Worm (Caenorhabditis elegans) whole organism, L2 larva: ENCODE data around the gene fipr-8.

Experiments
- R02D3.7 ChIP-seq: fragments of 150-350 bp; optimal IDR thresholded peaks from 2 replicates; lab custom pipeline; 2014; ENCODE audit warnings: missing biosample characterization, missing genetic modification characterization
- Y55F3AM.14 ChIP-seq: fragments of 200-800 bp; sonication (Bioruptor generic); optimal IDR thresholded peaks from 2 replicates; lab custom pipeline; 2018; ENCODE audit warnings: mild to moderate bottlenecking, missing genetic modification characterization, missing compliant biosample characterization
- alr-1 ChIP-seq: fragments of 150-350 bp; optimal IDR thresholded peaks from 2 replicates; lab custom pipeline; 2014; ENCODE audit warnings: missing biosample characterization, missing genetic modification characterization
- aly-2 ChIP-seq: fragments of 150-350 bp; optimal IDR thresholded peaks from 2 replicates; lab custom pipeline; 2014; ENCODE audit warnings: missing biosample characterization, missing genetic modification characterization
- blmp-1 ChIP-seq: sonication (generic microtip); optimal IDR thresholded peaks from 2 replicates; lab custom pipeline; 2017; ENCODE audit warnings: missing genetic modification characterization, mild to moderate bottlenecking, missing compliant biosample characterization, antibody characterized with exemption, moderate library complexity; ENCODE audit not compliant: insufficient read depth
- ceh-16 ChIP-seq: fragments of 150-350 bp; optimal IDR thresholded peaks from 2 replicates; lab custom pipeline; 2014; ENCODE audit warnings: missing biosample characterization, missing genetic modification characterization
- ceh-82 ChIP-seq: fragments of 150-350 bp; optimal IDR thresholded peaks from 2 replicates; lab custom pipeline; 2014; ENCODE audit warnings: missing biosample characterization, missing genetic modification characterization
- crh-2 ChIP-seq: sonication (generic microtip); optimal IDR thresholded peaks from 2 replicates; lab custom pipeline; 2017; ENCODE audit warnings: missing biosample characterization, missing genetic modification characterization
- dmd-4 ChIP-seq: sonication (generic microtip); optimal IDR thresholded peaks from 2 replicates; lab custom pipeline; 2017; ENCODE audit warnings: missing biosample characterization, missing genetic modification characterization
- egl-27 ChIP-seq: sonication (generic microtip); optimal IDR thresholded peaks from 3 replicates; lab custom pipeline; 2017; ENCODE audit warnings: missing biosample characterization, missing genetic modification reagents, missing genetic modification characterization
- elt-1 ChIP-seq: fragments of 150-350 bp; optimal IDR thresholded peaks from 2 replicates; lab custom pipeline; 2014; ENCODE audit warnings: missing biosample characterization, missing genetic modification characterization
- fos-1 ChIP-seq: fragments of 150-350 bp; optimal IDR thresholded peaks from 2 replicates; lab custom pipeline; 2014; ENCODE audit warnings: missing biosample characterization, missing genetic modification characterization
- gmeb-1 ChIP-seq: fragments of 150-350 bp; optimal IDR thresholded peaks from 2 replicates; lab custom pipeline; 2014; ENCODE audit warnings: missing biosample characterization, missing genetic modification characterization
- lin-13 ChIP-seq: fragments of 150-350 bp; optimal IDR thresholded peaks from 2 replicates; lab custom pipeline; 2014; ENCODE audit warnings: missing biosample characterization, missing genetic modification reagents, missing genetic modification characterization
- lin-39 ChIP-seq: fragments of 150-350 bp; optimal IDR thresholded peaks from 2 replicates; lab custom pipeline; 2014; ENCODE audit warnings: missing biosample characterization, missing genetic modification reagents, missing genetic modification characterization
- lsy-2 ChIP-seq, 2 experiments: fragments of 150-350 bp in 1 of 2; sonication (generic microtip) in 1 of 2; optimal IDR thresholded peaks; 2 replicates each; lab custom pipeline; 2014 to 2017; ENCODE audit warnings: missing biosample characterization in 2 of 2, missing genetic modification characterization in 2 of 2
- mbf-1 ChIP-seq: sonication (generic microtip); optimal IDR thresholded peaks from 2 replicates; lab custom pipeline; 2017; ENCODE audit warnings: missing biosample characterization, missing genetic modification characterization
- mdl-1 ChIP-seq, 2 experiments: fragments of 150-350 bp in 1 of 2; sonication (generic microtip) in 1 of 2; optimal IDR thresholded peaks; 2 replicates each; lab custom pipeline; 2017; ENCODE audit warnings: missing biosample characterization in 2 of 2, missing genetic modification characterization in 2 of 2
- nhr-10 ChIP-seq: sonication (generic microtip); optimal IDR thresholded peaks from 2 replicates; lab custom pipeline; 2017; ENCODE audit warnings: missing biosample characterization, missing genetic modification characterization
- nhr-11 ChIP-seq: fragments of 150-350 bp; optimal IDR thresholded peaks from 2 replicates; lab custom pipeline; 2014; ENCODE audit warnings: missing biosample characterization, missing genetic modification characterization
- nhr-12 ChIP-seq: fragments of 150-350 bp; optimal IDR thresholded peaks from 2 replicates; lab custom pipeline; 2014; ENCODE audit warnings: missing biosample characterization, missing genetic modification characterization
- nhr-21 ChIP-seq: fragments of 150-350 bp; optimal IDR thresholded peaks from 2 replicates; lab custom pipeline; 2014; ENCODE audit warnings: missing biosample characterization, missing genetic modification characterization
- nhr-23 ChIP-seq: fragments of 150-350 bp; optimal IDR thresholded peaks from 2 replicates; lab custom pipeline; 2014; ENCODE audit warnings: missing biosample characterization, missing genetic modification reagents, missing genetic modification characterization
- nhr-237 ChIP-seq: fragments of 150-350 bp; optimal IDR thresholded peaks from 2 replicates; lab custom pipeline; 2014; ENCODE audit warnings: missing biosample characterization, missing genetic modification characterization
- nhr-25 ChIP-seq: fragments of 150-350 bp; sonication (generic microtip); optimal IDR thresholded peaks from 3 replicates; lab custom pipeline; 2014; ENCODE audit warnings: missing biosample characterization, missing genetic modification characterization
- nhr-77 ChIP-seq: fragments of 150-350 bp; optimal IDR thresholded peaks from 2 replicates; lab custom pipeline; 2014; ENCODE audit warnings: missing biosample characterization, missing genetic modification characterization
- peb-1 ChIP-seq: fragments of 150-350 bp; optimal IDR thresholded peaks from 2 replicates; lab custom pipeline; 2014; ENCODE audit warnings: missing biosample characterization, missing genetic modification characterization
- sem-4 ChIP-seq: fragments of 150-350 bp; optimal IDR thresholded peaks from 2 replicates; lab custom pipeline; 2014; ENCODE audit warnings: missing biosample characterization, missing genetic modification reagents, missing genetic modification characterization
- sma-9 ChIP-seq, 2 experiments: fragments of 150-350 bp in 1 of 2; sonication (generic microtip) in 1 of 2; optimal IDR thresholded peaks; 2 replicates each; lab custom pipeline; 2014 to 2016; ENCODE audit warnings: missing genetic modification characterization in 2 of 2, mild to moderate bottlenecking in 1 of 2, missing biosample characterization in 1 of 2, missing compliant biosample characterization in 1 of 2, missing genetic modification reagents in 1 of 2, moderate library complexity in 1 of 2
- snpc-4 ChIP-seq: fragments of 150-350 bp; optimal IDR thresholded peaks from 2 replicates; lab custom pipeline; 2014; ENCODE audit warnings: missing biosample characterization, missing genetic modification characterization
- unc-39 ChIP-seq: fragments of 150-350 bp; optimal IDR thresholded peaks from 2 replicates; lab custom pipeline; 2014; ENCODE audit warnings: missing biosample characterization, missing genetic modification characterization
- unc-55 ChIP-seq: fragments of 150-350 bp; sonication (generic microtip); optimal IDR thresholded peaks from 3 replicates; lab custom pipeline; 2014; ENCODE audit warnings: missing biosample characterization, missing genetic modification reagents, missing genetic modification characterization
- unc-62 ChIP-seq: fragments of 150-350 bp; optimal IDR thresholded peaks from 2 replicates; lab custom pipeline; 2014; ENCODE audit warnings: missing biosample characterization, missing genetic modification reagents, missing genetic modification characterization
- zag-1 ChIP-seq: fragments of 150-350 bp; optimal IDR thresholded peaks from 2 replicates; lab custom pipeline; 2014; ENCODE audit warnings: missing biosample characterization, missing genetic modification characterization
- ztf-11 ChIP-seq: sonication (generic microtip); optimal IDR thresholded peaks from 2 replicates; lab custom pipeline; 2017; ENCODE audit warnings: missing biosample characterization, missing genetic modification characterization
- ztf-4 ChIP-seq: fragments of 150-350 bp; optimal IDR thresholded peaks from 2 replicates; lab custom pipeline; 2014; ENCODE audit warnings: missing biosample characterization, missing genetic modification characterization

The fipr-8 gene

ce11 chrV:10280112-10280511 lies 40.4 kb upstream of the fipr-8 start:
- TF ChIP-seq unc-39 (tag; lab: Kevin White, UChicago): no peak
- no peak for TF ChIP-seq nhr-77
- no peak for TF ChIP-seq mbf-1 (tag; lab: Kevin White, UChicago)
- TF ChIP-seq sma-9 (GFP tag; optimal IDR thresholded peaks at IDR 0.05; lab: Kevin White, UChicago): peak; percentile 24
- TF ChIP-seq sma-9 (tag; optimal IDR thresholded peaks at IDR 0.05; lab: Kevin White, UChicago): no peak
- TF ChIP-seq Y55F3AM.14 (GFP tag; lab: Kevin White, UChicago): no peak
- TF ChIP-seq lsy-2 (tag; optimal IDR thresholded peaks at IDR 0.05; lab: Kevin White, UChicago): no peak
- peak; percentile 47 for TF ChIP-seq gmeb-1 (tag; lab: Kevin White, UChicago)
- no peak for TF ChIP-seq ztf-4 (tag; lab: Kevin White, UChicago)
- no peak for TF ChIP-seq alr-1 (tag; lab: Kevin White, UChicago)
- TF ChIP-seq nhr-10 (tag; lab: Kevin White, UChicago): no peak
- no peak for TF ChIP-seq ceh-16 (tag; lab: Kevin White, UChicago)
- TF ChIP-seq nhr-12: no peak
- TF ChIP-seq nhr-11 (tag; lab: Kevin White, UChicago): no peak
- TF ChIP-seq aly-2: no peak
- no peak for TF ChIP-seq unc-62 (GFP tag; lab: Kevin White, UChicago)
- no peak for TF ChIP-seq zag-1 (tag; lab: Kevin White, UChicago)
- TF ChIP-seq crh-2 (tag; lab: Kevin White, UChicago): peak; percentile 12
- TF ChIP-seq egl-27: no peak
- no peak for TF ChIP-seq ztf-11 (tag; lab: Kevin White, UChicago)
- TF ChIP-seq nhr-237 (tag; lab: Kevin White, UChicago): no peak
- peak; percentile 70 for TF ChIP-seq fos-1
- no peak for TF ChIP-seq lin-39 (tag; lab: Kevin White, UChicago)
- no peak for TF ChIP-seq elt-1 (tag; lab: Kevin White, UChicago)
- TF ChIP-seq snpc-4 (tag; lab: Kevin White, UChicago): no peak
- no peak for TF ChIP-seq nhr-21 (tag; lab: Kevin White, UChicago)
- TF ChIP-seq R02D3.7: no peak

DNA sequence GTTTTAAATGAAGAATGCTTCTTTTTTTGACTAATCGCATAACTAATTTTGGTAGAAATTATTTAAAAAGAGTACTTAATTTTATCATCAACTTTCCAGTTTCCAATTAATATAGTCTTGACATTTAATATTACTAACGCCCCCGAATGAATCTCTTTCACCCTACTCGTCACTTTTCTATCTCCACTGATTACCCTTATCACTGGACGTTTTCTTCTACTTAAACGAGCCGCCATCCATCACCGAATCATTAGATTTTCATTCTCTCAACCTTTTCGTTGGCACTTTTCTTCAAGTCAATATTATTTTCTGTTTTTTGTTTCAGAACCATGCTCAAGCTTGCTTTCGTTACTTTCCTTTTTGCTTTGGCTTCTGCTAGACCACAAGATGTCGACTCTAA lies 37.8 kb upstream of the fipr-8 start, which contains the start of gene lys-1:
TSS of gene lys-1 (plus strand) at position 326 of the 400 bp plus-strand sequence.
- no peak for TF ChIP-seq ztf-4 (tag; lab: Kevin White, UChicago)
- no peak for TF ChIP-seq blmp-1
- no peak for TF ChIP-seq peb-1 (tag; lab: Kevin White, UChicago)
- no peak for TF ChIP-seq gmeb-1 (tag; lab: Kevin White, UChicago)
- no peak for TF ChIP-seq mbf-1 (tag; lab: Kevin White, UChicago)
- TF ChIP-seq nhr-237 (tag; lab: Kevin White, UChicago): no peak
- TF ChIP-seq nhr-23: no peak
- no peak for TF ChIP-seq lin-13 (GFP tag; lab: Kevin White, UChicago)
- TF ChIP-seq lsy-2 (tag; optimal IDR thresholded peaks at IDR 0.05; lab: Kevin White, UChicago): no peak
- TF ChIP-seq sma-9 (GFP tag; optimal IDR thresholded peaks at IDR 0.05; lab: Kevin White, UChicago): peak; percentile 35
- TF ChIP-seq sma-9 (tag; optimal IDR thresholded peaks at IDR 0.05; lab: Kevin White, UChicago): no peak
- TF ChIP-seq fos-1: peak; percentile 95
- TF ChIP-seq sem-4 (tag; lab: Kevin White, UChicago): no peak
- TF ChIP-seq ceh-82 (tag; lab: Kevin White, UChicago): no peak

- no peak for TF ChIP-seq ceh-82 (tag; lab: Kevin White, UChicago)
- TF ChIP-seq dmd-4 (tag; lab: Kevin White, UChicago): no peak
- no peak for TF ChIP-seq nhr-25 (tag; lab: Kevin White, UChicago)
- no peak for TF ChIP-seq mdl-1 (tag; optimal IDR thresholded peaks at IDR 0.05; lab: Kevin White, UChicago)
- no peak for TF ChIP-seq elt-1 (tag; lab: Kevin White, UChicago)
- TF ChIP-seq lin-39 (tag; lab: Kevin White, UChicago): no peak
- TF ChIP-seq lsy-2 (tag; optimal IDR thresholded peaks at IDR 0.05; lab: Kevin White, UChicago): no peak
- TF ChIP-seq blmp-1: no peak
- TF ChIP-seq R02D3.7: no peak
- no peak for TF ChIP-seq alr-1 (tag; lab: Kevin White, UChicago)
- TF ChIP-seq egl-27: no peak
These were observed 36.3 kb upstream of the fipr-8 start for ce11 chrV:10276038-10276437.

DNA sequence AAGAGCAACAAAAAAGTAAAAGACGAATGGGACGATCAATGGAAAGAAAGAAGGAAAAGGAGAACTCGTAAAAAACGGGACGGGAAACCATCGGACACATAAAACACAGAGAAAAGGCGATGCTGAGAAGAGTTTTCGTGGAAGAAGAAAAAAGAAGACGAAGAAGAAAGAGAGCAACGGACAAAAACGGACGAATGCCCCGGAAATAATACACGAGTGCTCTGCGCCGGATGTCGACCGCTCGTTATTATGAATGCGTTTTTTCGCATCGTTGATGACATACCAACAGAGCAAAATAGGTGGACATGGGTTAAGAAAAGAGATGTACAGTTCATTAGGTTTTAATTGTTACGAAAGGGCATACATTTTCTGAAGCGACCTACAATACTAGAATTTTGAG lies 35.9 kb upstream of the fipr-8 start, which contains the start of gene Y22F5A.11:
TSS of gene Y22F5A.11 (minus strand) at position 28 of the 400 bp plus-strand sequence.
- TF ChIP-seq snpc-4 (tag; lab: Kevin White, UChicago) (peak; percentile 51), unc-55 (GFP tag; lab: Kevin White, UChicago) (peak; percentile 37), ztf-4 (tag; lab: Kevin White, UChicago) (no peak), lsy-2 (tag; optimal IDR thresholded peaks at IDR 0.05; lab: Kevin White, UChicago) (peak in 1 of 2 experiments; percentile 22), nhr-11 (tag; lab: Kevin White, UChicago) (no peak), mdl-1 (tag; optimal IDR thresholded peaks at IDR 0.05; lab: Kevin White, UChicago) (no peak)
